Worm (Caenorhabditis elegans): ENCODE measurements around the gene gap-2.
A peak's percentile ranks its signal among the peaks of the same experiment; 100 is the strongest.

Gene gap-2

DNA sequence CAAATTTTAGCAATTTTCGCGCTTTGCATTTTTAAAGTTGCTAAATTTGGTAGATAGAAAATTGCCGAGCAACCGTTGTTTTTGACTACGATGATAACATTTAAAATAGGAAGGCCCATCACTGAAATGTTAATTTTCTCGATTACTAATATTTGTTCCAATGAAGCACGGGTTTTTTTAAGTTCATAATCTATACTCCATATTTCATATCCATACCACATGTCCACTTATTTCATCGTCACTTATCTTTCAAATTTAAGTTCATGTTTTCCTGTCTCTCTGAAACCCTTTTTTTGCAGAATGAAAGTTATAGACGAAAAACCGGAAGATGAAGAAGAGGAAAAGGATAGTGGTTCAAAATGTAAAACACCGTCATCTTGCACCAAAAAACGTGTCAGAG, at the start of gene gap-2:
Gene gap-2, plus strand, starts transcription at position 301 of the 400 bp plus-strand sequence.
- no peak for TF ChIP-seq dmd-8 (GFP tag; IDR thresholded peaks at IDR 0.05)
- no peak for TF ChIP-seq aly-2 (tag; optimal IDR thresholded peaks at IDR 0.05)
- no peak for TF ChIP-seq set-16 (GFP tag; IDR thresholded peaks at IDR 0.05)
- TF ChIP-seq ceh-32 (tag; optimal IDR thresholded peaks at IDR 0.05; ENCODE audit: poor library complexity): no peak
- TF ChIP-seq ceh-62 (tag; optimal IDR thresholded peaks at IDR 0.05): no peak
- no peak for TF ChIP-seq R02D3.7 (tag; optimal IDR thresholded peaks at IDR 0.05)
- TF ChIP-seq nhr-237 (tag; optimal IDR thresholded peaks at IDR 0.05): no peak
- TF ChIP-seq snpc-4 (tag; optimal IDR thresholded peaks at IDR 0.05): no peak
- TF ChIP-seq duxl-1 (tag; optimal IDR thresholded peaks at IDR 0.05; ENCODE audit: poor library complexity): no peak
- TF ChIP-seq unc-62 (GFP tag; optimal IDR thresholded peaks at IDR 0.05 in 1 of 2): no peak
- no peak for TF ChIP-seq unc-62 (tag; optimal IDR thresholded peaks at IDR 0.05)
- no peak for TF ChIP-seq unc-130 (GFP tag; optimal IDR thresholded peaks at IDR 0.05)
- no peak for TF ChIP-seq dpl-1 (GFP tag; optimal IDR thresholded peaks at IDR 0.05)
- no peak for TF ChIP-seq mxl-3 (GFP tag; optimal IDR thresholded peaks at IDR 0.05)
- no peak for TF ChIP-seq zfp-2 (tag; optimal IDR thresholded peaks at IDR 0.05)
- no peak for TF ChIP-seq spr-3 (GFP tag; optimal IDR thresholded peaks at IDR 0.05)
- TF ChIP-seq nhr-10 (tag; optimal IDR thresholded peaks at IDR 0.05): no peak
- TF ChIP-seq attf-4 (tag; optimal IDR thresholded peaks at IDR 0.05): no peak
- TF ChIP-seq mdt-29 (GFP tag; IDR thresholded peaks at IDR 0.05): no peak

DNA sequence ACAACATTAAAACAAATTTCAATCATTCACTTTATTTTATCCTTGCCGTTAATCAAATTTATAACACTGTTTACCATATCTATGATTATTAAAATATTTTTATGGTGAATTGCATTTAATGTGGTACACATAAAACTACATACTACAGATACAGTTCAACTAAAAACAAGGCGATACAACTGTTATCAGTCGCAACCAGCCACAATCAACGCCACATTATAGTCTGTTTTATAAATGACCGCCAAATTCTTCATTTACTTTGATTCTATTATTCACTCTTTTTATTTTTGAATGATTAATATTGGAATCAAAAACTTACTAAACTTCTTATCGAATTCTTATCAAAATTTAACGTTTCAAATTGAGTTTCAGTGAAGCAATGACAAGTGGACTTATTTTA, 44.2 kb upstream of the gap-2 start, which contains the start of gene B0272.4:
Gene B0272.4, plus strand, starts transcription at position 373 of the 400 bp plus-strand sequence.
- peak; percentile 42 for TF ChIP-seq dmd-6 (GFP tag; IDR thresholded peaks at IDR 0.05)
- peak; percentile 35 for TF ChIP-seq mep-1 (tag; optimal IDR thresholded peaks at IDR 0.05)
- no peak for TF ChIP-seq daf-16 (GFP tag; optimal IDR thresholded peaks at IDR 0.05)
- peak; percentile 95 for TF ChIP-seq daf-16 (tag; optimal IDR thresholded peaks at IDR 0.05)
- TF ChIP-seq ceh-20 (GFP tag; IDR thresholded peaks at IDR 0.05): peak; percentile 44; the same call in 1 of the 2 replicates
- TF ChIP-seq dve-1 (tag; optimal IDR thresholded peaks at IDR 0.05; ENCODE audit: insufficient read depth): peak; percentile 76
- TF ChIP-seq ceh-44 (GFP tag; IDR thresholded peaks at IDR 0.05): no peak
- no peak for TF ChIP-seq tra-1 (GFP tag; IDR thresholded peaks at IDR 0.05)
- peak; percentile 96 for TF ChIP-seq php-3 (GFP tag; IDR thresholded peaks at IDR 0.05)
- TF ChIP-seq hlh-11 (tag; optimal IDR thresholded peaks at IDR 0.05): peak; percentile 47
- TF ChIP-seq pqm-1 (tag; optimal IDR thresholded peaks at IDR 0.05): peak; percentile 63
- no peak for TF ChIP-seq unc-130 (GFP tag; optimal IDR thresholded peaks at IDR 0.05)
- peak; percentile 97 for TF ChIP-seq nhr-28 (tag; optimal IDR thresholded peaks at IDR 0.05)

DNA sequence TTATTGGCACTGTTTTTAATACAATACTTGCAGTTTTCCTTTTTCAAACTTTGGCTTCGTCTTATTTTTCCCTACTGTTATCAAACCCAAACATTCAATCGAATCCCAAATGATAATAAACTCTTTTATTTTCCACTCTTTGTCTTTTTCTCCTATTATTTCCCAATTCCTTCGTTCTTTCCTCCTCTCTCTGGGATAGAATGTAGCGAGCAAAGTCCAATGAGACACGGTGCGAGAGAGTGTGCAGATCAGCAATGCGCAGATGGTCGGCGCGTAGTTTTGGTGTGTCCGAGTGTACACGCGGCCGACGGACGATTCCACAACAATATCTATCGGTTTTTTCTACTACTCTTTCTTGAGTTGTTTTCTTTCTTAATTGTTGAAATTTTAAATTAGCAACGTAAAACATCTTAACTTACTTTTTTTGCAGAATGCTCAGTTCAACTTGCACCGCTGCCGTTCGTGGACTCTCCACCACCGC, 41.2 kb upstream of the gap-2 start, which contains the start of gene B0272.3:
Gene B0272.3, plus strand, starts transcription at position 431 of the 481 bp plus-strand sequence.
- TF ChIP-seq snpc-4 (tag; optimal IDR thresholded peaks at IDR 0.05) (no peak), zfp-2 (tag; optimal IDR thresholded peaks at IDR 0.05) (no peak), rbr-2 (tag; optimal IDR thresholded peaks at IDR 0.05) (no peak), cey-2 (tag; optimal IDR thresholded peaks at IDR 0.05; ENCODE audit: borderline replicate concordance, insufficient read depth) (no peak), set-16 (GFP tag; IDR thresholded peaks at IDR 0.05) (no peak), tra-1 (GFP tag; IDR thresholded peaks at IDR 0.05) (no peak), dmd-8 (GFP tag; IDR thresholded peaks at IDR 0.05) (no peak), ceh-82 (tag; optimal IDR thresholded peaks at IDR 0.05) (no peak), fkh-10 (GFP tag; optimal IDR thresholded peaks at IDR 0.05) (no peak), zip-11 (GFP tag; IDR thresholded peaks at IDR 0.05) (no peak), daf-16 (GFP tag; optimal IDR thresholded peaks at IDR 0.05) (peak; percentile 1 to 13), daf-16 (tag; optimal IDR thresholded peaks at IDR 0.05) (peak; percentile 90), F37D6.2 (tag; optimal IDR thresholded peaks at IDR 0.05) (no peak), lin-1 (GFP tag; IDR thresholded peaks at IDR 0.05) (no peak), R02D3.7 (tag; optimal IDR thresholded peaks at IDR 0.05) (no peak), mdl-1 (tag; optimal IDR thresholded peaks at IDR 0.05) (peak in 1 of 2 experiments; percentile 78), hlh-11 (tag; optimal IDR thresholded peaks at IDR 0.05) (peak; percentile 88), nhr-41 (GFP tag; IDR thresholded peaks at IDR 0.05) (no peak), hlh-30 (tag; optimal IDR thresholded peaks at IDR 0.05; ENCODE audit: insufficient read depth) (peak; percentile 68), ctbp-1 (GFP tag; IDR thresholded peaks at IDR 0.05) (no peak), lin-13 (GFP tag; optimal IDR thresholded peaks at IDR 0.05) (no peak), duxl-1 (tag; optimal IDR thresholded peaks at IDR 0.05; ENCODE audit: poor library complexity) (no peak), nhr-237 (tag; optimal IDR thresholded peaks at IDR 0.05) (no peak), Y75B8A.6 (GFP tag; IDR thresholded peaks at IDR 0.05) (no peak), vab-7 (GFP tag; IDR thresholded peaks at IDR 0.05) (no peak), snpc-1.2 (GFP tag; IDR thresholded peaks at IDR 0.05) (no peak), D1046.2 (GFP tag; IDR thresholded peaks at IDR 0.05) (no peak), egl-27 (tag; optimal IDR thresholded peaks at IDR 0.05) (no peak)
